Fruit fly (Drosophila melanogaster) whole organism, embryonic: ENCODE measurements around the gene Cka.

ENCODE experiments used
- Asciz ChIP-seq: fragments of 200-800 bp; sonication (Bioruptor generic); optimal IDR thresholded peaks from 2 replicates; lab custom pipeline; 2017; ENCODE audit warnings: missing biosample characterization, mild to moderate bottlenecking, missing genetic modification characterization, missing genetic modification reagents
- Atf6 ChIP-seq: fragments of 200-800 bp; sonication (Bioruptor generic); IDR thresholded peaks from 2 replicates; pipeline ENCODE4 v1.3.6; 2022; ENCODE audit warnings: missing biosample characterization, missing genetic modification characterization
- C15 ChIP-seq: fragments of 200-800 bp; sonication (Bioruptor generic); IDR thresholded peaks from 3 replicates; pipeline ENCODE4 v1.3.6; 2022; ENCODE audit warnings: missing biosample characterization, missing genetic modification characterization
- CG11695 ChIP-seq: fragments of 200-800 bp; sonication (Bioruptor generic); IDR thresholded peaks from 3 replicates; pipeline ENCODE4 v1.3.6; 2022; ENCODE audit warnings: missing biosample characterization, missing genetic modification characterization
- CG12155 ChIP-seq: fragments of 200-800 bp; sonication (Bioruptor generic); optimal IDR thresholded peaks from 3 replicates; lab custom pipeline; 2016; ENCODE audit warnings: missing biosample characterization, missing genetic modification characterization
- CG1529 ChIP-seq: fragments of 200-800 bp; sonication (Bioruptor generic); optimal IDR thresholded peaks from 3 replicates; lab custom pipeline; 2018; ENCODE audit warnings: missing biosample characterization, missing genetic modification characterization
- CG15514 ChIP-seq: fragments of 200-800 bp; sonication (Bioruptor generic); optimal IDR thresholded peaks from 3 replicates; lab custom pipeline; 2017; ENCODE audit warnings: missing biosample characterization, missing genetic modification characterization, mild to moderate bottlenecking, moderate library complexity, missing genetic modification reagents
- CG1603 ChIP-seq: fragments of 200-800 bp; sonication (Bioruptor generic); optimal IDR thresholded peaks from 2 replicates; lab custom pipeline; 2019; ENCODE audit warnings: missing biosample characterization, mild to moderate bottlenecking, missing genetic modification characterization, moderate library complexity
- CG1647 ChIP-seq: fragments of 200-800 bp; sonication (Bioruptor generic); optimal IDR thresholded peaks from 3 replicates; lab custom pipeline; 2016; ENCODE audit warnings: missing biosample characterization, missing genetic modification characterization
- CG18619 ChIP-seq: fragments of 200-800 bp; sonication (Bioruptor generic); optimal IDR thresholded peaks from 3 replicates; lab custom pipeline; 2017; ENCODE audit warnings: missing biosample characterization, mild to moderate bottlenecking, missing genetic modification characterization
- CG18764 ChIP-seq: fragments of 200-800 bp; sonication (Bioruptor generic); optimal IDR thresholded peaks from 3 replicates; lab custom pipeline; 2016; ENCODE audit warnings: missing biosample characterization, missing genetic modification characterization
- CG3065 ChIP-seq: fragments of 200-800 bp; sonication (Bioruptor generic); optimal IDR thresholded peaks from 2 replicates; lab custom pipeline; 2016; ENCODE audit warnings: missing biosample characterization, missing genetic modification characterization
- CG3163 ChIP-seq: fragments of 200-800 bp; sonication (Bioruptor generic); optimal IDR thresholded peaks from 3 replicates; lab custom pipeline; 2016; ENCODE audit warnings: missing biosample characterization, missing genetic modification characterization
- CG33557 ChIP-seq: fragments of 200-800 bp; sonication (Bioruptor generic); optimal IDR thresholded peaks from 2 replicates; lab custom pipeline; 2019; ENCODE audit warnings: missing biosample characterization, mild to moderate bottlenecking, missing genetic modification characterization, moderate library complexity
- CG3838 ChIP-seq: fragments of 200-800 bp; sonication (Bioruptor generic); optimal IDR thresholded peaks from 3 replicates; lab custom pipeline; 2016; ENCODE audit warnings: missing biosample characterization, missing genetic modification characterization
- CG3995 ChIP-seq: fragments of 200-800 bp; sonication (Bioruptor generic); optimal IDR thresholded peaks from 3 replicates; lab custom pipeline; 2016; ENCODE audit warnings: missing biosample characterization, missing genetic modification characterization
- CG6791 ChIP-seq: fragments of 200-800 bp; sonication (Bioruptor generic); IDR thresholded peaks from 3 replicates; pipeline ENCODE4 v1.3.6; 2022; ENCODE audit warnings: missing biosample characterization, missing genetic modification characterization; ENCODE audit not compliant: partially characterized antibody
- CG7745 ChIP-seq: fragments of 200-800 bp; sonication (Bioruptor generic); optimal IDR thresholded peaks from 2 replicates; lab custom pipeline; 2018; ENCODE audit warnings: missing biosample characterization, mild to moderate bottlenecking, missing genetic modification characterization, moderate library complexity
- CG7786 ChIP-seq: fragments of 200-800 bp; sonication (Bioruptor generic); optimal IDR thresholded peaks from 2 replicates; lab custom pipeline; 2016; ENCODE audit warnings: missing biosample characterization, missing genetic modification characterization
- Dll ChIP-seq: fragments of 200-800 bp; sonication (Bioruptor generic); IDR thresholded peaks from 4 replicates; pipeline ENCODE4 v1.3.6; 2022; ENCODE audit warnings: missing biosample characterization, missing genetic modification characterization; ENCODE audit not compliant: partially characterized antibody
- Fer1 ChIP-seq: fragments of 200-800 bp; sonication (Bioruptor generic); optimal IDR thresholded peaks from 2 replicates; lab custom pipeline; 2017; ENCODE audit warnings: missing biosample characterization, mild to moderate bottlenecking, missing genetic modification characterization
- Gsc ChIP-seq: fragments of 200-800 bp; sonication (Bioruptor generic); IDR thresholded peaks from 2 replicates; pipeline ENCODE4 v1.3.6; 2022; ENCODE audit warnings: missing biosample characterization, missing genetic modification characterization
- HLH4C ChIP-seq: fragments of 200-800 bp; sonication (Bioruptor generic); IDR thresholded peaks from 3 replicates; pipeline ENCODE4 v1.3.6; 2022; ENCODE audit warnings: missing biosample characterization, missing genetic modification characterization; ENCODE audit not compliant: partially characterized antibody
- HLHmδ ChIP-seq: fragments of 200-800 bp; sonication (Bioruptor generic); optimal IDR thresholded peaks from 2 replicates; lab custom pipeline; 2018; ENCODE audit warnings: missing biosample characterization, mild to moderate bottlenecking, missing genetic modification characterization, moderate library complexity
- Kr ChIP-seq: fragments of 200-800 bp; sonication (Bioruptor generic); optimal IDR thresholded peaks from 2 replicates; lab custom pipeline; 2017; ENCODE audit warnings: missing biosample characterization, mild to moderate bottlenecking, missing genetic modification characterization
- Nf-YA ChIP-seq: fragments of 200-800 bp; sonication (Bioruptor generic); IDR thresholded peaks from 2 replicates; pipeline ENCODE4 v1.3.6; 2022; ENCODE audit warnings: missing biosample characterization, missing genetic modification characterization
- Opbp ChIP-seq: fragments of 200-800 bp; sonication (Bioruptor generic); IDR thresholded peaks from 3 replicates; pipeline ENCODE4 v1.3.6; 2022; ENCODE audit warnings: missing biosample characterization, missing genetic modification characterization; ENCODE audit not compliant: partially characterized antibody
- ab ChIP-seq: fragments of 200-800 bp; sonication (Bioruptor generic); optimal IDR thresholded peaks from 2 replicates; lab custom pipeline; 2016; ENCODE audit warnings: missing biosample characterization, missing genetic modification characterization
- abd-A ChIP-seq: fragments of 200-800 bp; sonication (Bioruptor generic); optimal IDR thresholded peaks from 3 replicates; lab custom pipeline; 2019; ENCODE audit warnings: missing biosample characterization, mild to moderate bottlenecking, missing genetic modification characterization, moderate library complexity
- cas ChIP-seq: fragments of 200-800 bp; sonication (Bioruptor generic); IDR thresholded peaks from 2 replicates; pipeline ENCODE4 v1.3.6; 2022; ENCODE audit warnings: missing biosample characterization, missing genetic modification characterization
- cg ChIP-seq: fragments of 200-800 bp; sonication (Bioruptor generic); optimal IDR thresholded peaks from 3 replicates; lab custom pipeline; 2019; ENCODE audit warnings: missing biosample characterization, mild to moderate bottlenecking, missing genetic modification characterization, moderate library complexity
- chn ChIP-seq: fragments of 200-800 bp; sonication (Bioruptor generic); optimal IDR thresholded peaks from 2 replicates; lab custom pipeline; 2016; ENCODE audit warnings: missing biosample characterization, missing genetic modification characterization
- ci ChIP-seq: fragments of 200-800 bp; sonication (Bioruptor generic); IDR thresholded peaks from 3 replicates; pipeline ENCODE4 v1.3.6; 2022; ENCODE audit warnings: missing biosample characterization, missing genetic modification characterization
- corto ChIP-seq: fragments of 200-800 bp; sonication (Bioruptor generic); optimal IDR thresholded peaks from 2 replicates; lab custom pipeline; 2016; ENCODE audit warnings: missing biosample characterization, mild to moderate bottlenecking, missing genetic modification characterization, moderate library complexity
- dan ChIP-seq: fragments of 200-800 bp; sonication (Bioruptor generic); IDR thresholded peaks from 2 replicates; pipeline ENCODE4 v1.3.6; 2022; ENCODE audit warnings: missing biosample characterization, missing genetic modification characterization
- grau ChIP-seq: fragments of 200-800 bp; optimal IDR thresholded peaks from 3 replicates; lab custom pipeline; 2019; ENCODE audit warnings: missing biosample characterization, mild to moderate bottlenecking, missing genetic modification characterization, moderate library complexity
- jumu ChIP-seq: fragments of 200-800 bp; sonication (Bioruptor generic); optimal IDR thresholded peaks from 3 replicates; lab custom pipeline; 2016; ENCODE audit warnings: missing biosample characterization, missing genetic modification characterization
- lbe ChIP-seq: fragments of 200-800 bp; sonication (Bioruptor generic); optimal IDR thresholded peaks from 2 replicates; lab custom pipeline; 2016; ENCODE audit warnings: missing biosample characterization, mild to moderate bottlenecking, missing genetic modification characterization
- mld ChIP-seq: fragments of 200-800 bp; sonication (Bioruptor generic); IDR thresholded peaks from 3 replicates; pipeline ENCODE4 v1.3.6; 2022; ENCODE audit warnings: missing biosample characterization, missing genetic modification characterization; ENCODE audit not compliant: partially characterized antibody
- nom ChIP-seq: fragments of 200-800 bp; sonication (Bioruptor generic); optimal IDR thresholded peaks from 2 replicates; lab custom pipeline; 2017; ENCODE audit warnings: missing biosample characterization, missing genetic modification characterization, mild to moderate bottlenecking, moderate library complexity, missing genetic modification reagents
- pan ChIP-seq, 4 experiments: fragments of >200 bp in 3 of 4; fragments of 200-800 bp in 1 of 4; sonication (Bioruptor generic) in 1 of 4; optimal IDR thresholded peaks in 3 of 4; IDR thresholded peaks in 1 of 4; 2 replicates each; pipeline versions ENCODE4 v1.3.6 to Lab custom; 2017 to 2022; ENCODE audit warnings: missing biosample characterization in 2 of 4, missing genetic modification characterization in 2 of 4, mixed read lengths in 1 of 4
- pfk ChIP-seq: fragments of 200-800 bp; sonication (Bioruptor generic); optimal IDR thresholded peaks from 2 replicates; lab custom pipeline; 2018; ENCODE audit warnings: missing biosample characterization, mild to moderate bottlenecking, missing genetic modification characterization, moderate library complexity
- prd ChIP-seq, 3 experiments: fragments of >200 bp in 2 of 3; fragments of 200-800 bp in 1 of 3; sonication (Bioruptor generic) in 1 of 3; optimal IDR thresholded peaks in 2 of 3; IDR thresholded peaks in 1 of 3; 2 replicates in 2 of 3; 3 replicates in 1 of 3; pipeline versions ENCODE4 v1.3.6 to Lab custom; 2017 to 2022; ENCODE audit warnings: missing biosample characterization in 1 of 3, missing genetic modification characterization in 1 of 3
- schlank ChIP-seq: fragments of 200-800 bp; sonication (Bioruptor generic); optimal IDR thresholded peaks from 2 replicates; lab custom pipeline; 2018; ENCODE audit warnings: missing biosample characterization, mild to moderate bottlenecking, missing genetic modification characterization
- sim ChIP-seq: fragments of 200-800 bp; sonication (Bioruptor generic); IDR thresholded peaks from 2 replicates; pipeline ENCODE4 v1.3.6; 2022; ENCODE audit warnings: missing biosample characterization, missing genetic modification characterization
- slbo ChIP-seq: fragments of 200-800 bp; sonication (Bioruptor generic); IDR thresholded peaks from 2 replicates; pipeline ENCODE4 v1.3.6; 2022; ENCODE audit warnings: missing biosample characterization, missing genetic modification characterization
- sqz ChIP-seq: fragments of 200-800 bp; sonication (Bioruptor generic); optimal IDR thresholded peaks from 3 replicates; lab custom pipeline; 2018; ENCODE audit warnings: missing biosample characterization, mild to moderate bottlenecking, missing genetic modification characterization
- sr ChIP-seq: fragments of 200-800 bp; sonication (Bioruptor generic); IDR thresholded peaks from 3 replicates; pipeline ENCODE4 v1.3.6; 2022; ENCODE audit warnings: missing biosample characterization, missing genetic modification characterization
- usp ChIP-seq: fragments of >200 bp; optimal IDR thresholded peaks from 2 replicates; lab custom pipeline; 2017; ENCODE audit warnings: missing biosample characterization, missing genetic modification characterization
- vnd ChIP-seq: fragments of 200-800 bp; sonication (Bioruptor generic); IDR thresholded peaks from 3 replicates; pipeline ENCODE4 v1.3.6; 2022; ENCODE audit warnings: missing biosample characterization, missing genetic modification characterization; ENCODE audit not compliant: partially characterized antibody

The Cka gene

DNA sequence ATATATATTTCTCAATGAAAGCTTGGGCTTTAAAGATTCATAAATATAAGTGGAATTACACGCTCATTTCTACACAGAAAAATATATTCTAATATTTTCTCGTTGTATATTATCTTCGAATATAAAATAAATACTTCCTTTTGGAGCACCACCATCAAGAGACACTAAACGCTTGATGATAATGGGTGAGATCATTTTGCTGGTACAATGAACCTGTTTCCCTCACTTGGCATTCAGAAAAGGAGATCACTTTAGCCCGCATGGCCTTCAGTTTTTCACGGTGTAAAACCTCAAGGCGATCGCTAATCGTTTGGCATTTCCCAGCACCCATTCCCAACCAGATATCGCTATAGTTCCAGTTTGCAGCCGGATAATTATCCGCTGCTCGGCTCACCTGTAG is 24.5 kb upstream of the Cka start (continued):
- TF ChIP-seq abd-A (tag; lab: Kevin White, UChicago) (no peak), CG15514 (no peak), pfk (GFP tag; lab: Kevin White, UChicago) (no peak), Asciz (no peak), sqz (no peak), Atf6 (0 out of 2 replicates have a peak, but pooled peaks have one; percentile 8), nom (peak; percentile 67), slbo (peak; percentile 27; the same call in 1 of the 2 replicates), cg (GFP tag; lab: Kevin White, UChicago) (no peak), prd (optimal IDR thresholded peaks at IDR 0.05; lab: Kevin White, UChicago) (no peak), prd (GFP tag; IDR thresholded peaks at IDR 0.05; lab: Robert Waterston, UW) (peak; percentile 26; the same call in 1 of the 3 replicates), Kr (no peak), CG7786 (GFP tag; lab: Kevin White, UChicago) (no peak), mld (GFP tag; lab: Robert Waterston, UW) (no peak), sim (GFP tag; lab: Robert Waterston, UW) (no peak), CG3995 (no peak), CG6791 (GFP tag; lab: Robert Waterston, UW) (0 out of 3 replicates have a peak, but pooled peaks have one; percentile 36), chn (GFP tag; lab: Kevin White, UChicago) (no peak), CG3163 (GFP tag; lab: Kevin White, UChicago) (no peak), pan (optimal IDR thresholded peaks at IDR 0.05; lab: Kevin White, UChicago) (no peak), pan (GFP tag; optimal IDR thresholded peaks at IDR 0.05 in 1 of 2, IDR thresholded peaks at IDR 0.05 in 1 of 2) (peak in 1 of 2 experiments; percentile 12), CG1603 (tag; lab: Kevin White, UChicago) (no peak), C15 (GFP tag; lab: Robert Waterston, UW) (no peak), CG3838 (GFP tag; lab: Kevin White, UChicago) (no peak), Gsc (no peak), Opbp (GFP tag; lab: Robert Waterston, UW) (no peak), Nf-YA (GFP tag; lab: Robert Waterston, UW) (no peak), corto (no peak), jumu (no peak), CG1529 (GFP tag; lab: Kevin White, UChicago) (no peak), ab (no peak), CG12155 (GFP tag; lab: Kevin White, UChicago) (no peak), HLH4C (GFP tag; lab: Robert Waterston, UW) (no peak), ci (GFP tag; lab: Robert Waterston, UW) (no peak), Fer1 (no peak), sr (no peak), cas (GFP tag; lab: Robert Waterston, UW) (no peak), CG1647 (GFP tag; lab: Kevin White, UChicago) (no peak), grau (tag; lab: Kevin White, UChicago) (no peak), CG33557 (GFP tag; lab: Kevin White, UChicago) (no peak), CG7745 (tag; lab: Kevin White, UChicago) (no peak), CG18764 (GFP tag; lab: Kevin White, UChicago) (no peak), Dll (GFP tag; lab: Robert Waterston, UW) (no peak), vnd (GFP tag; lab: Robert Waterston, UW) (no peak), usp (no peak), schlank (no peak), CG11695 (GFP tag; lab: Robert Waterston, UW) (no peak), CG18619 (GFP tag; lab: Kevin White, UChicago) (no peak), CG3065 (GFP tag; lab: Kevin White, UChicago) (no peak), lbe (GFP tag; lab: Kevin White, UChicago) (peak; percentile 39), HLHmδ (GFP tag; lab: Kevin White, UChicago) (no peak), dan (GFP tag; lab: Robert Waterston, UW) (no peak)
